Worm (Caenorhabditis elegans) whole organism, L2 larva: ENCODE data around the gene C39H7.4.

Experiments
- C34F6.9 ChIP-seq: fragments of 150-350 bp; optimal IDR thresholded peaks from 2 replicates; lab custom pipeline; 2014; ENCODE audit warnings: missing biosample characterization, missing genetic modification characterization
- F13H6.1 ChIP-seq: sonication (generic microtip); optimal IDR thresholded peaks from 2 replicates; lab custom pipeline; 2016; ENCODE audit warnings: missing genetic modification characterization, missing compliant biosample characterization
- R02D3.7 ChIP-seq: fragments of 150-350 bp; optimal IDR thresholded peaks from 2 replicates; lab custom pipeline; 2014; ENCODE audit warnings: missing biosample characterization, missing genetic modification characterization
- Y55F3AM.14 ChIP-seq: fragments of 200-800 bp; sonication (Bioruptor generic); optimal IDR thresholded peaks from 2 replicates; lab custom pipeline; 2018; ENCODE audit warnings: mild to moderate bottlenecking, missing genetic modification characterization, missing compliant biosample characterization
- ZK546.5 ChIP-seq: sonication (generic microtip); optimal IDR thresholded peaks from 2 replicates; lab custom pipeline; 2017; ENCODE audit warnings: missing biosample characterization, missing genetic modification characterization
- aly-2 ChIP-seq: fragments of 150-350 bp; optimal IDR thresholded peaks from 2 replicates; lab custom pipeline; 2014; ENCODE audit warnings: missing biosample characterization, missing genetic modification characterization
- blmp-1 ChIP-seq: sonication (generic microtip); optimal IDR thresholded peaks from 2 replicates; lab custom pipeline; 2017; ENCODE audit warnings: missing genetic modification characterization, mild to moderate bottlenecking, missing compliant biosample characterization, antibody characterized with exemption, moderate library complexity; ENCODE audit not compliant: insufficient read depth
- ceh-16 ChIP-seq: fragments of 150-350 bp; optimal IDR thresholded peaks from 2 replicates; lab custom pipeline; 2014; ENCODE audit warnings: missing biosample characterization, missing genetic modification characterization
- ceh-82 ChIP-seq: fragments of 150-350 bp; optimal IDR thresholded peaks from 2 replicates; lab custom pipeline; 2014; ENCODE audit warnings: missing biosample characterization, missing genetic modification characterization
- crh-2 ChIP-seq: sonication (generic microtip); optimal IDR thresholded peaks from 2 replicates; lab custom pipeline; 2017; ENCODE audit warnings: missing biosample characterization, missing genetic modification characterization
- dmd-4 ChIP-seq: sonication (generic microtip); optimal IDR thresholded peaks from 2 replicates; lab custom pipeline; 2017; ENCODE audit warnings: missing biosample characterization, missing genetic modification characterization
- egl-27 ChIP-seq: sonication (generic microtip); optimal IDR thresholded peaks from 3 replicates; lab custom pipeline; 2017; ENCODE audit warnings: missing biosample characterization, missing genetic modification reagents, missing genetic modification characterization
- elt-1 ChIP-seq: fragments of 150-350 bp; optimal IDR thresholded peaks from 2 replicates; lab custom pipeline; 2014; ENCODE audit warnings: missing biosample characterization, missing genetic modification characterization
- elt-3 ChIP-seq: sonication (generic microtip); optimal IDR thresholded peaks from 2 replicates; lab custom pipeline; 2017; ENCODE audit warnings: missing biosample characterization, missing genetic modification characterization
- fos-1 ChIP-seq: fragments of 150-350 bp; optimal IDR thresholded peaks from 2 replicates; lab custom pipeline; 2014; ENCODE audit warnings: missing biosample characterization, missing genetic modification characterization
- gmeb-1 ChIP-seq: fragments of 150-350 bp; optimal IDR thresholded peaks from 2 replicates; lab custom pipeline; 2014; ENCODE audit warnings: missing biosample characterization, missing genetic modification characterization
- lin-11 ChIP-seq: fragments of 150-350 bp; sonication (generic microtip); optimal IDR thresholded peaks from 2 replicates; lab custom pipeline; 2014; ENCODE audit warnings: missing biosample characterization, missing genetic modification characterization, inconsistent platforms, mixed read lengths
- lin-13 ChIP-seq: fragments of 150-350 bp; optimal IDR thresholded peaks from 2 replicates; lab custom pipeline; 2014; ENCODE audit warnings: missing biosample characterization, missing genetic modification reagents, missing genetic modification characterization
- lin-39 ChIP-seq: fragments of 150-350 bp; optimal IDR thresholded peaks from 2 replicates; lab custom pipeline; 2014; ENCODE audit warnings: missing biosample characterization, missing genetic modification reagents, missing genetic modification characterization
- lsy-2 ChIP-seq, 2 experiments: fragments of 150-350 bp in 1 of 2; sonication (generic microtip) in 1 of 2; optimal IDR thresholded peaks; 2 replicates each; lab custom pipeline; 2014 to 2017; ENCODE audit warnings: missing biosample characterization in 2 of 2, missing genetic modification characterization in 2 of 2
- mab-5 ChIP-seq: fragments of 150-350 bp; optimal IDR thresholded peaks from 2 replicates; lab custom pipeline; 2014; ENCODE audit warnings: missing biosample characterization, missing genetic modification characterization
- mbf-1 ChIP-seq: sonication (generic microtip); optimal IDR thresholded peaks from 2 replicates; lab custom pipeline; 2017; ENCODE audit warnings: missing biosample characterization, missing genetic modification characterization
- mdl-1 ChIP-seq, 2 experiments: fragments of 150-350 bp in 1 of 2; sonication (generic microtip) in 1 of 2; optimal IDR thresholded peaks; 2 replicates each; lab custom pipeline; 2017; ENCODE audit warnings: missing biosample characterization in 2 of 2, missing genetic modification characterization in 2 of 2
- nhr-12 ChIP-seq: fragments of 150-350 bp; optimal IDR thresholded peaks from 2 replicates; lab custom pipeline; 2014; ENCODE audit warnings: missing biosample characterization, missing genetic modification characterization
- nhr-129 ChIP-seq: fragments of 150-350 bp; optimal IDR thresholded peaks from 2 replicates; lab custom pipeline; 2014; ENCODE audit warnings: missing biosample characterization, missing genetic modification characterization
- nhr-21 ChIP-seq: fragments of 150-350 bp; optimal IDR thresholded peaks from 2 replicates; lab custom pipeline; 2014; ENCODE audit warnings: missing biosample characterization, missing genetic modification characterization
- nhr-23 ChIP-seq: fragments of 150-350 bp; optimal IDR thresholded peaks from 2 replicates; lab custom pipeline; 2014; ENCODE audit warnings: missing biosample characterization, missing genetic modification reagents, missing genetic modification characterization
- nhr-25 ChIP-seq: fragments of 150-350 bp; sonication (generic microtip); optimal IDR thresholded peaks from 3 replicates; lab custom pipeline; 2014; ENCODE audit warnings: missing biosample characterization, missing genetic modification characterization
- nhr-6 ChIP-seq: fragments of 150-350 bp; optimal IDR thresholded peaks from 2 replicates; lab custom pipeline; 2014; ENCODE audit warnings: missing biosample characterization, missing genetic modification characterization
- nhr-77 ChIP-seq: fragments of 150-350 bp; optimal IDR thresholded peaks from 2 replicates; lab custom pipeline; 2014; ENCODE audit warnings: missing biosample characterization, missing genetic modification characterization
- peb-1 ChIP-seq: fragments of 150-350 bp; optimal IDR thresholded peaks from 2 replicates; lab custom pipeline; 2014; ENCODE audit warnings: missing biosample characterization, missing genetic modification characterization
- sem-4 ChIP-seq: fragments of 150-350 bp; optimal IDR thresholded peaks from 2 replicates; lab custom pipeline; 2014; ENCODE audit warnings: missing biosample characterization, missing genetic modification reagents, missing genetic modification characterization
- skn-1 ChIP-seq: sonication (generic microtip); optimal IDR thresholded peaks from 2 replicates; lab custom pipeline; 2017; ENCODE audit warnings: missing biosample characterization, missing genetic modification characterization
- sma-3 ChIP-seq: sonication (generic microtip); optimal IDR thresholded peaks from 2 replicates; lab custom pipeline; 2016; ENCODE audit warnings: missing genetic modification reagents, missing genetic modification characterization, missing compliant biosample characterization
- sma-9 ChIP-seq, 2 experiments: fragments of 150-350 bp in 1 of 2; sonication (generic microtip) in 1 of 2; optimal IDR thresholded peaks; 2 replicates each; lab custom pipeline; 2014 to 2016; ENCODE audit warnings: missing genetic modification characterization in 2 of 2, mild to moderate bottlenecking in 1 of 2, missing biosample characterization in 1 of 2, missing compliant biosample characterization in 1 of 2, missing genetic modification reagents in 1 of 2, moderate library complexity in 1 of 2
- snpc-4 ChIP-seq: fragments of 150-350 bp; optimal IDR thresholded peaks from 2 replicates; lab custom pipeline; 2014; ENCODE audit warnings: missing biosample characterization, missing genetic modification characterization
- unc-55 ChIP-seq: fragments of 150-350 bp; sonication (generic microtip); optimal IDR thresholded peaks from 3 replicates; lab custom pipeline; 2014; ENCODE audit warnings: missing biosample characterization, missing genetic modification reagents, missing genetic modification characterization
- zag-1 ChIP-seq: fragments of 150-350 bp; optimal IDR thresholded peaks from 2 replicates; lab custom pipeline; 2014; ENCODE audit warnings: missing biosample characterization, missing genetic modification characterization
- ztf-4 ChIP-seq: fragments of 150-350 bp; optimal IDR thresholded peaks from 2 replicates; lab custom pipeline; 2014; ENCODE audit warnings: missing biosample characterization, missing genetic modification characterization

Gene C39H7.4

DNA sequence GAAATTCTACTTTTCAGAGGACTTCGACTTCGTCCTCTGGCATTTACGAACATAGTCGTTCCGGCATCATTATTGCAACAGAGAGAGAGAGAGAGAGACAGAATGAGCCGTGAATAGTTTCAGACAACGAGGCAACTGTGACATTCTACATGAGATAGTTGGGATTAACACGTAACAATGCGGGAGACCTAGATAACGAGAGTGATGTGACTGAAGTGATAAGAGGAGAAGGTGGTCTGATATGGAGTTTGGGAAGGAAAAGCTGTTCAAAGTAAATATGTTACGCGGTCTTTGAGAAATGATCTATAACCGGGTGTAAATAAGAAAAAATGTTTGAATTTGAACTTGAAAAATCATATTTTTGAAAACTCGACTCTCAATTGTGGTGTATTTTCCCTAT lies 45.1 kb upstream of the C39H7.4 start:
- TF ChIP-seq sma-9 (GFP tag; optimal IDR thresholded peaks at IDR 0.05; lab: Kevin White, UChicago) (peak; percentile 86), sma-9 (tag; optimal IDR thresholded peaks at IDR 0.05; lab: Kevin White, UChicago) (no peak), skn-1 (peak; percentile 97), nhr-23 (tag; lab: Kevin White, UChicago) (no peak), snpc-4 (tag; lab: Kevin White, UChicago) (no peak), F13H6.1 (tag; lab: Kevin White, UChicago) (peak; percentile 34), sma-3 (GFP tag; lab: Kevin White, UChicago) (peak; percentile 18), elt-3 (no peak), mdl-1 (tag; optimal IDR thresholded peaks at IDR 0.05; lab: Kevin White, UChicago) (no peak), fos-1 (tag; lab: Kevin White, UChicago) (peak; percentile 81), aly-2 (tag; lab: Kevin White, UChicago) (no peak), nhr-129 (tag; lab: Kevin White, UChicago) (peak; percentile 22), lin-39 (tag; lab: Kevin White, UChicago) (no peak), gmeb-1 (tag; lab: Kevin White, UChicago) (peak; percentile 6), crh-2 (tag; lab: Kevin White, UChicago) (peak; percentile 64)

DNA sequence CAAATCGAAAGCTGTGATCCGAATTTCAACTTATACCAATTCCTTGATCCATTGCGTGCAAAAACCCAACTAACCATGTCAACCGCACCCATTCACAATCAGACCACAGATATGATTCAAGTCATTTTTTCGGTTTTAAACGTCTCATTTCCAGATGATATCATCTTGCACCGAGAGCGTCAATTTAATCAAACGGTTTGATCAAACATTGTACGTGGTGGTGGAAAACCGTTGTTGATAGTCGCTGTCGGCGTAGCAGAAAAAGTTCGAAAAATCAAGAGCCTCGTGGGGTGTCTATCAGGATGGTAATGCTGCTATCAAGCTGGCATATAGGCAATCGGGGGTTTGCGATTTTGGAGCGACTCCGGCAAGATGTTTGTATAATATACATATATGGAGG lies 44.5 kb upstream of the C39H7.4 start:
- TF ChIP-seq mbf-1 (tag; lab: Kevin White, UChicago) (no peak), fos-1 (tag; lab: Kevin White, UChicago) (peak; percentile 28), sma-9 (GFP tag; optimal IDR thresholded peaks at IDR 0.05; lab: Kevin White, UChicago) (peak; percentile 78), sma-9 (tag; optimal IDR thresholded peaks at IDR 0.05; lab: Kevin White, UChicago) (no peak), nhr-77 (tag; lab: Kevin White, UChicago) (no peak), ZK546.5 (tag; lab: Kevin White, UChicago) (no peak)

DNA sequence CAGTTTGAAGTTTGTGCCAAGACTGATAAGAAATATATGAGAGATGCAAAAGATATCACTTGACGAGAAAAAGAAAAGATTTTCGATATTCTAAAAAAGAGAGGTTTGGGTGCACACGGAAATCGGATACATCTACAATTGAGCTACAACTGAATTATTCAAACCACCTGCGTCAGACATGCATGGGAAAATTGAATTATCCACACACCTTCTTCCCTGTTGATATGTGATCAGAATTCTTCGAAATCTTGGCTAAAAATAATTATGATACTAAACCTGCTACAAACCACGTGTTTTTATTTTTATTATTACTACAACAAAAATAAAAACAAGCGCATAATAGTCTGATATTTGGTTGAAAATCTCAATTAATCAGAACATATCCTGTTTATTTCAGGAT lies 43.8 kb upstream of the C39H7.4 start:
- TF ChIP-seq lin-39 (tag; lab: Kevin White, UChicago): no peak
- TF ChIP-seq R02D3.7 (tag; lab: Kevin White, UChicago): no peak
- peak in 1 of 2 experiments; percentile 17 for TF ChIP-seq lsy-2 (tag; optimal IDR thresholded peaks at IDR 0.05; lab: Kevin White, UChicago)
- peak; percentile 13 for TF ChIP-seq fos-1 (tag; lab: Kevin White, UChicago)
- no peak for TF ChIP-seq elt-1 (tag; lab: Kevin White, UChicago)
- TF ChIP-seq egl-27 (tag; lab: Kevin White, UChicago): no peak
- no peak for TF ChIP-seq unc-55 (GFP tag; lab: Kevin White, UChicago)
- no peak for TF ChIP-seq mab-5 (tag; lab: Kevin White, UChicago)
- peak; percentile 44 for TF ChIP-seq sma-9 (GFP tag; optimal IDR thresholded peaks at IDR 0.05; lab: Kevin White, UChicago)
- no peak for TF ChIP-seq sma-9 (tag; optimal IDR thresholded peaks at IDR 0.05; lab: Kevin White, UChicago)
- TF ChIP-seq gmeb-1 (tag; lab: Kevin White, UChicago): no peak
- no peak for TF ChIP-seq lin-11 (tag; lab: Kevin White, UChicago)

DNA sequence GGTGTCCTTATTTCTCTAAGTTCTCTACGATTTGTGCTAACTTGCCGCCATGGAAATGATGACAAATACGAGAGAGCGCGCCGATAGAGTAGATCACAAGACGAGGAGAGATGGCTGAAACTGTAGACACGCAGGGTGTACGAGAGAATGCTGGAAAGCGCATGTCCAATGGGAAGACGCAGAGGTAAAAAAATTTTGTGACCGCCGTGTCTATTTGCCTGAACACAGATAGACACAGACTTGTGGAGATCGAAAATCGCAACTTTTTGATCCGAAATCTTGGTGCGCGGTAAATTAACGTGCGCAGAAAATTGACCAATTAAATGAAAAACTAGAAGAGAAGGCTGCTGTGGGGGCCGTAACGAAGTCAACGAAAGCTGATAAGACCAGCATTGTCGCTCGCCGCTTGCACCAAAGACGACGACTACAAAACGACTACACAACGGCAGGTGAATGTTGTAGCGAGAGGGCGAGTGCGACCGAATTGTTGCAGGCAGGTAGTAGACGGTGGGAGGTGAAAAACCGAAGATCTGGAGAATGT lies 42.8 kb upstream of the C39H7.4 start:
- TF ChIP-seq nhr-21 (tag; lab: Kevin White, UChicago) (peak; percentile 94), dmd-4 (tag; lab: Kevin White, UChicago) (no peak), unc-55 (GFP tag; lab: Kevin White, UChicago) (peak; percentile 46), nhr-129 (tag; lab: Kevin White, UChicago) (peak; percentile 90), zag-1 (tag; lab: Kevin White, UChicago) (peak; percentile 49), gmeb-1 (tag; lab: Kevin White, UChicago) (peak; percentile 60), lin-11 (tag; lab: Kevin White, UChicago) (peak; percentile 33), crh-2 (tag; lab: Kevin White, UChicago) (peak; percentile 54), F13H6.1 (tag; lab: Kevin White, UChicago) (peak; percentile 93), peb-1 (tag; lab: Kevin White, UChicago) (no peak), lin-13 (GFP tag; lab: Kevin White, UChicago) (peak; percentile 66), ceh-82 (tag; lab: Kevin White, UChicago) (peak; percentile 20), nhr-12 (tag; lab: Kevin White, UChicago) (no peak), sma-3 (GFP tag; lab: Kevin White, UChicago) (peak; percentile 90), snpc-4 (tag; lab: Kevin White, UChicago) (no peak), ceh-16 (tag; lab: Kevin White, UChicago) (no peak), fos-1 (tag; lab: Kevin White, UChicago) (peak; percentile 56), mab-5 (tag; lab: Kevin White, UChicago) (no peak), sma-9 (GFP tag; optimal IDR thresholded peaks at IDR 0.05; lab: Kevin White, UChicago) (peak; percentile 92), sma-9 (tag; optimal IDR thresholded peaks at IDR 0.05; lab: Kevin White, UChicago) (peak; percentile 70), ZK546.5 (tag; lab: Kevin White, UChicago) (no peak), mdl-1 (tag; optimal IDR thresholded peaks at IDR 0.05; lab: Kevin White, UChicago) (peak; percentile 58 to 71), mbf-1 (tag; lab: Kevin White, UChicago) (no peak), blmp-1 (tag; lab: Kevin White, UChicago) (peak; percentile 59), elt-1 (tag; lab: Kevin White, UChicago) (no peak), nhr-25 (tag; lab: Kevin White, UChicago) (peak; percentile 89), Y55F3AM.14 (GFP tag; lab: Kevin White, UChicago) (peak; percentile 35), nhr-23 (tag; lab: Kevin White, UChicago) (no peak), nhr-6 (tag; lab: Kevin White, UChicago) (peak; percentile 83), skn-1 (peak; percentile 100), ztf-4 (tag; lab: Kevin White, UChicago) (peak; percentile 17), elt-3 (no peak), C34F6.9 (tag; lab: Kevin White, UChicago) (peak; percentile 76), sem-4 (tag; lab: Kevin White, UChicago) (peak; percentile 78), egl-27 (tag; lab: Kevin White, UChicago) (peak; percentile 84), lsy-2 (tag; optimal IDR thresholded peaks at IDR 0.05; lab: Kevin White, UChicago) (peak; percentile 30 to 74)
